Worm (Caenorhabditis elegans) whole organism, late embryonic: ENCODE measurements around the gene tag-325.

Experiments
- C08G9.2 ChIP-seq: sonication (generic microtip); optimal IDR thresholded peaks from 2 replicates; lab custom pipeline; 2016; ENCODE audit warnings: mild to moderate bottlenecking, missing genetic modification characterization, moderate library complexity, missing compliant biosample characterization
- C38D4.7 ChIP-seq: fragments of 200-800 bp; sonication (Bioruptor generic); optimal IDR thresholded peaks from 2 replicates; lab custom pipeline; 2018; ENCODE audit warnings: mild to moderate bottlenecking, missing genetic modification characterization, moderate library complexity, missing compliant biosample characterization
- F13H6.1 ChIP-seq: sonication (generic microtip); optimal IDR thresholded peaks from 2 replicates; lab custom pipeline; 2016; ENCODE audit warnings: missing genetic modification characterization, missing compliant biosample characterization
- K02D7.2 ChIP-seq: sonication (generic microtip); optimal IDR thresholded peaks from 2 replicates; lab custom pipeline; 2017; ENCODE audit warnings: mild to moderate bottlenecking, missing genetic modification characterization, missing compliant biosample characterization
- K09A11.1 ChIP-seq: sonication (generic microtip); optimal IDR thresholded peaks from 2 replicates; lab custom pipeline; 2017; ENCODE audit warnings: antibody characterized with exemption, mild to moderate bottlenecking, missing genetic modification characterization, missing compliant biosample characterization; ENCODE audit not compliant: insufficient read depth
- T23F11.4 ChIP-seq: fragments of 200-800 bp; sonication (Bioruptor generic); optimal IDR thresholded peaks from 2 replicates; lab custom pipeline; 2018; ENCODE audit warnings: mild to moderate bottlenecking, missing genetic modification characterization, missing compliant biosample characterization
- ahr-1 ChIP-seq: sonication (generic microtip); optimal IDR thresholded peaks from 2 replicates; lab custom pipeline; 2016; ENCODE audit warnings: missing genetic modification characterization, missing compliant biosample characterization
- ceh-14 ChIP-seq: sonication (generic microtip); optimal IDR thresholded peaks from 2 replicates; lab custom pipeline; 2016; ENCODE audit warnings: missing genotype, missing genetic modification characterization, missing compliant biosample characterization
- ceh-19 ChIP-seq: fragments of 200-800 bp; sonication (Bioruptor generic); optimal IDR thresholded peaks from 2 replicates; lab custom pipeline; 2018; ENCODE audit warnings: mild to moderate bottlenecking, missing genetic modification characterization, missing compliant biosample characterization
- ceh-22 ChIP-seq: sonication (generic microtip); optimal IDR thresholded peaks from 2 replicates; lab custom pipeline; 2017; ENCODE audit warnings: missing biosample characterization, missing genetic modification characterization
- ceh-24 ChIP-seq: sonication (generic microtip); optimal IDR thresholded peaks from 2 replicates; lab custom pipeline; 2016; ENCODE audit warnings: mild to moderate bottlenecking, missing genetic modification characterization, missing compliant biosample characterization
- ceh-34 ChIP-seq: sonication (generic microtip); optimal IDR thresholded peaks from 2 replicates; lab custom pipeline; 2016; ENCODE audit warnings: mild to moderate bottlenecking, missing genetic modification characterization, missing compliant biosample characterization
- ceh-48 ChIP-seq: sonication (generic microtip); optimal IDR thresholded peaks from 2 replicates; lab custom pipeline; 2016; ENCODE audit warnings: missing genetic modification characterization, inconsistent platforms, missing compliant biosample characterization
- ceh-9 ChIP-seq: sonication (generic microtip); optimal IDR thresholded peaks from 2 replicates; lab custom pipeline; 2016; ENCODE audit warnings: mild to moderate bottlenecking, missing genetic modification characterization, inconsistent platforms, missing compliant biosample characterization
- che-1 ChIP-seq: sonication (generic microtip); optimal IDR thresholded peaks from 2 replicates; lab custom pipeline; 2016; ENCODE audit warnings: mild to moderate bottlenecking, missing genetic modification characterization, missing compliant biosample characterization
- dmd-4 ChIP-seq: sonication (generic microtip); optimal IDR thresholded peaks from 2 replicates; lab custom pipeline; 2016; ENCODE audit warnings: borderline replicate concordance, missing genetic modification characterization, missing compliant biosample characterization
- dve-1 ChIP-seq: sonication (generic microtip); optimal IDR thresholded peaks from 2 replicates; lab custom pipeline; 2017; ENCODE audit warnings: antibody characterized with exemption, mild to moderate bottlenecking, missing genetic modification characterization, missing compliant biosample characterization
- elt-2 ChIP-seq: sonication (generic microtip); optimal IDR thresholded peaks from 2 replicates; lab custom pipeline; 2016; ENCODE audit warnings: missing genetic modification reagents, missing genetic modification characterization, missing compliant biosample characterization
- elt-4 ChIP-seq: sonication (generic microtip); optimal IDR thresholded peaks from 2 replicates; lab custom pipeline; 2016; ENCODE audit warnings: missing genetic modification characterization, missing compliant biosample characterization
- ets-4 ChIP-seq: sonication (generic microtip); optimal IDR thresholded peaks from 2 replicates; lab custom pipeline; 2016; ENCODE audit warnings: missing genetic modification characterization, missing compliant biosample characterization
- fax-1 ChIP-seq: sonication (generic microtip); optimal IDR thresholded peaks from 2 replicates; lab custom pipeline; 2016; ENCODE audit warnings: missing genotype, missing genetic modification characterization, missing compliant biosample characterization
- fkh-6 ChIP-seq: sonication (generic microtip); optimal IDR thresholded peaks from 2 replicates; lab custom pipeline; 2016; ENCODE audit warnings: missing genetic modification characterization, missing compliant biosample characterization
- gmeb-2 ChIP-seq: sonication (generic microtip); optimal IDR thresholded peaks from 2 replicates; lab custom pipeline; 2016; ENCODE audit warnings: missing genetic modification characterization, inconsistent platforms, missing compliant biosample characterization
- hlh-13 ChIP-seq: fragments of 200-800 bp; sonication (Bioruptor generic); optimal IDR thresholded peaks from 2 replicates; lab custom pipeline; 2018; ENCODE audit warnings: mild to moderate bottlenecking, missing genetic modification characterization, missing compliant biosample characterization
- hlh-15 ChIP-seq: sonication (generic microtip); optimal IDR thresholded peaks from 2 replicates; lab custom pipeline; 2016; ENCODE audit warnings: missing genetic modification characterization, missing compliant biosample characterization
- hlh-30 ChIP-seq: sonication (generic microtip); optimal IDR thresholded peaks from 2 replicates; lab custom pipeline; 2017; ENCODE audit warnings: antibody characterized with exemption, missing genetic modification characterization, missing compliant biosample characterization; ENCODE audit not compliant: insufficient read depth
- hlh-6 ChIP-seq: sonication (generic microtip); optimal IDR thresholded peaks from 2 replicates; lab custom pipeline; 2016; ENCODE audit warnings: missing genotype, missing genetic modification characterization, missing compliant biosample characterization
- lim-6 ChIP-seq: sonication (generic microtip); optimal IDR thresholded peaks from 2 replicates; lab custom pipeline; 2016; ENCODE audit warnings: missing genetic modification characterization, missing compliant biosample characterization
- madf-2 ChIP-seq: sonication (generic microtip); optimal IDR thresholded peaks from 2 replicates; lab custom pipeline; 2017; ENCODE audit warnings: missing genetic modification characterization, missing compliant biosample characterization
- mec-3 ChIP-seq: sonication (generic microtip); optimal IDR thresholded peaks from 2 replicates; lab custom pipeline; 2016; ENCODE audit warnings: borderline replicate concordance, missing genetic modification characterization, missing compliant biosample characterization
- nfya-1 ChIP-seq: sonication (generic microtip); optimal IDR thresholded peaks from 2 replicates; lab custom pipeline; 2017; ENCODE audit warnings: missing genetic modification characterization, mild to moderate bottlenecking, missing compliant biosample characterization, antibody characterized with exemption, moderate library complexity
- nhr-11 ChIP-seq: fragments of 150-350 bp; optimal IDR thresholded peaks from 2 replicates; lab custom pipeline; 2014; ENCODE audit warnings: missing biosample characterization, missing genetic modification characterization
- nhr-232 ChIP-seq: sonication (generic microtip); optimal IDR thresholded peaks from 2 replicates; lab custom pipeline; 2016; ENCODE audit warnings: missing genetic modification characterization, missing compliant biosample characterization
- odd-2 ChIP-seq: sonication (generic microtip); optimal IDR thresholded peaks from 2 replicates; lab custom pipeline; 2017; ENCODE audit warnings: antibody characterized with exemption, mild to moderate bottlenecking, missing genetic modification characterization, missing compliant biosample characterization
- pag-3 ChIP-seq: sonication (generic microtip); optimal IDR thresholded peaks from 2 replicates; lab custom pipeline; 2016; ENCODE audit warnings: missing compliant biosample characterization, missing genetic modification characterization, borderline replicate concordance
- pat-9 ChIP-seq: fragments of 200-800 bp; sonication (Bioruptor generic); optimal IDR thresholded peaks from 2 replicates; lab custom pipeline; 2018; ENCODE audit warnings: mild to moderate bottlenecking, missing genetic modification characterization, moderate library complexity, missing compliant biosample characterization
- pax-1 ChIP-seq: fragments of 150-350 bp; optimal IDR thresholded peaks from 2 replicates; lab custom pipeline; 2014; ENCODE audit warnings: missing biosample characterization, missing genetic modification characterization
- pha-2 ChIP-seq: sonication (generic microtip); optimal IDR thresholded peaks from 2 replicates; lab custom pipeline; 2017; ENCODE audit warnings: mild to moderate bottlenecking, missing genetic modification characterization, missing compliant biosample characterization
- pha-4 ChIP-seq: fragments of 150-350 bp; optimal IDR thresholded peaks from 2 replicates; lab custom pipeline; 2018; ENCODE audit warnings: missing biosample characterization, missing genetic modification reagents, missing genetic modification characterization
- pros-1 ChIP-seq: fragments of 150-350 bp; optimal IDR thresholded peaks from 2 replicates; lab custom pipeline; 2014; ENCODE audit warnings: missing biosample characterization, missing genetic modification reagents, missing genetic modification characterization
- ref-2 ChIP-seq: sonication (generic microtip); optimal IDR thresholded peaks from 2 replicates; lab custom pipeline; 2016; ENCODE audit warnings: missing genetic modification characterization, missing compliant biosample characterization
- rnt-1 ChIP-seq: sonication (generic microtip); optimal IDR thresholded peaks from 2 replicates; lab custom pipeline; 2016; ENCODE audit warnings: missing genetic modification characterization, missing compliant biosample characterization
- sox-2 ChIP-seq: fragments of 200-800 bp; sonication (Bioruptor generic); IDR thresholded peaks from 2 replicates; pipeline ENCODE4 v1.3.6; 2022; ENCODE audit warnings: missing genetic modification reagents, missing genetic modification characterization, missing compliant biosample characterization
- sox-4 ChIP-seq: sonication (generic microtip); optimal IDR thresholded peaks from 2 replicates; lab custom pipeline; 2017; ENCODE audit warnings: mild to moderate bottlenecking, missing genetic modification characterization, inconsistent platforms, missing compliant biosample characterization
- syd-9 ChIP-seq: sonication (generic microtip); optimal IDR thresholded peaks from 2 replicates; lab custom pipeline; 2016; ENCODE audit warnings: mild to moderate bottlenecking, missing genetic modification characterization, moderate library complexity, missing compliant biosample characterization
- tbx-2 ChIP-seq: sonication (generic microtip); optimal IDR thresholded peaks from 2 replicates; lab custom pipeline; 2016; ENCODE audit warnings: missing genetic modification characterization, missing compliant biosample characterization
- tbx-7 ChIP-seq: sonication (generic microtip); optimal IDR thresholded peaks from 2 replicates; lab custom pipeline; 2016; ENCODE audit warnings: missing genotype, missing genetic modification characterization, missing compliant biosample characterization
- ttx-3 ChIP-seq: sonication (generic microtip); optimal IDR thresholded peaks from 2 replicates; lab custom pipeline; 2016; ENCODE audit warnings: missing genetic modification reagents, missing genetic modification characterization, missing compliant biosample characterization
- unc-3 ChIP-seq, 2 experiments: fragments of 200-800 bp in 1 of 2; sonication (Bioruptor generic) in 1 of 2; sonication (generic microtip) in 1 of 2; conservative IDR thresholded peaks in 1 of 2; optimal IDR thresholded peaks in 1 of 2; 2 replicates each; pipeline versions ENCODE4 v1.3.6 to Lab custom; 2016 to 2022; ENCODE audit warnings: missing compliant biosample characterization in 2 of 2, missing genetic modification characterization in 2 of 2, missing genetic modification reagents in 1 of 2
- unc-42 ChIP-seq: sonication (generic microtip); optimal IDR thresholded peaks from 2 replicates; lab custom pipeline; 2016; ENCODE audit warnings: missing genotype, missing genetic modification characterization, missing compliant biosample characterization
- unc-55 ChIP-seq: sonication (generic microtip); optimal IDR thresholded peaks from 2 replicates; lab custom pipeline; 2017; ENCODE audit warnings: missing biosample characterization, missing genetic modification reagents, missing genetic modification characterization
- zip-5 ChIP-seq: sonication (generic microtip); optimal IDR thresholded peaks from 2 replicates; lab custom pipeline; 2016; ENCODE audit warnings: missing genetic modification characterization, missing compliant biosample characterization

Gene tag-325

DNA sequence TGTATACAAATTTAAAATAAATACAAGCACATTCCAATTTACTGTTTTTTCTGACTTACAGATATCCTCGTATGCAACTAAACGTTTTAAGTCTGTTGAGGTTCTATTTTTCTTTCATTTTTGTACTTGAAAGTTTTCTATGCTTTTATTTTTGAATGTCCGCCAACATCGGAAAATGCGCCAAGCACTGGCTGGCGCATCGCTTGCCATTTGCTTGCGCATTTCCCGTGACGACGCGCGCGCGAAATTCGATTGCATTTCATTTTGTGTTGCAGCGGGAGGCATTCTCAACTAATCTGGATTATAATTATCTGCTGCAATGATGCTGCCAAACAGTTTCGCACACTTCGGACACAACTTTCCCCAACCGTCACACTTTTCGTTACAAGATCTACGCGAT, 39.7 kb upstream of the tag-325 start, which contains the start of gene fbxl-2:
TSS of gene fbxl-2 (plus strand) at position 278 of the 400 bp plus-strand sequence.
- TF ChIP-seq ahr-1 (tag; lab: Kevin White, UChicago): peak; percentile 14
- no peak for TF ChIP-seq K09A11.1 (tag; lab: Kevin White, UChicago)
- TF ChIP-seq sox-4 (tag; lab: Kevin White, UChicago): peak; percentile 57
- TF ChIP-seq unc-42: peak; percentile 91
- peak; percentile 39 for TF ChIP-seq ttx-3 (tag; lab: Kevin White, UChicago)
- TF ChIP-seq nfya-1 (tag; lab: Kevin White, UChicago): peak; percentile 90
- peak; percentile 48 for TF ChIP-seq unc-55 (GFP tag; lab: Kevin White, UChicago)
- TF ChIP-seq gmeb-2: peak; percentile 57
- peak; percentile 54 for TF ChIP-seq ceh-48 (tag; lab: Kevin White, UChicago)
- TF ChIP-seq unc-3 (GFP tag; conservative IDR thresholded peaks at IDR 0.05; lab: Robert Waterston, UW): peak; percentile 70
- peak; percentile 49 for TF ChIP-seq unc-3 (tag; optimal IDR thresholded peaks at IDR 0.05; lab: Kevin White, UChicago)
- peak; percentile 63 for TF ChIP-seq syd-9 (tag; lab: Kevin White, UChicago)
- no peak for TF ChIP-seq zip-5
- no peak for TF ChIP-seq C38D4.7
- peak; percentile 21 for TF ChIP-seq nhr-232
- peak; percentile 71 for TF ChIP-seq tbx-2
- TF ChIP-seq pat-9 (tag; lab: Kevin White, UChicago): peak; percentile 64
- peak; percentile 20 for TF ChIP-seq tbx-7 (tag; lab: Kevin White, UChicago)
- no peak for TF ChIP-seq hlh-13 (GFP tag; lab: Kevin White, UChicago)
- no peak for TF ChIP-seq K02D7.2 (tag; lab: Kevin White, UChicago)
- TF ChIP-seq hlh-15 (tag; lab: Kevin White, UChicago): no peak
- no peak; the same call in 1 of the 2 replicates for TF ChIP-seq sox-2 (GFP tag; lab: Robert Waterston, UW)
- no peak for TF ChIP-seq ceh-22 (tag; lab: Kevin White, UChicago)
- TF ChIP-seq pros-1 (tag; lab: Kevin White, UChicago): peak; percentile 36
- no peak for TF ChIP-seq odd-2 (tag; lab: Kevin White, UChicago)
- peak; percentile 53 for TF ChIP-seq madf-2
- peak; percentile 58 for TF ChIP-seq lim-6 (tag; lab: Kevin White, UChicago)
- TF ChIP-seq rnt-1 (tag; lab: Kevin White, UChicago): peak; percentile 68
- TF ChIP-seq che-1 (tag; lab: Kevin White, UChicago): peak; percentile 48
- TF ChIP-seq pag-3 (tag; lab: Kevin White, UChicago): no peak
- TF ChIP-seq elt-2 (tag; lab: Kevin White, UChicago): peak; percentile 88
- peak; percentile 16 for TF ChIP-seq fax-1 (tag; lab: Kevin White, UChicago)
- TF ChIP-seq C08G9.2 (tag; lab: Kevin White, UChicago): peak; percentile 36
- TF ChIP-seq T23F11.4 (GFP tag; lab: Kevin White, UChicago): no peak
- peak; percentile 44 for TF ChIP-seq dmd-4 (tag; lab: Kevin White, UChicago)
- peak; percentile 72 for TF ChIP-seq pha-2 (tag; lab: Kevin White, UChicago)
- TF ChIP-seq fkh-6 (tag; lab: Kevin White, UChicago): peak; percentile 40
- TF ChIP-seq mec-3 (tag; lab: Kevin White, UChicago): no peak
- TF ChIP-seq ets-4 (tag; lab: Kevin White, UChicago): peak; percentile 95
- peak; percentile 17 for TF ChIP-seq ceh-19 (GFP tag; lab: Kevin White, UChicago)
- no peak for TF ChIP-seq elt-4 (tag; lab: Kevin White, UChicago)
- TF ChIP-seq dve-1 (tag; lab: Kevin White, UChicago): peak; percentile 89
- peak; percentile 90 for TF ChIP-seq ceh-34 (tag; lab: Kevin White, UChicago)
- peak; percentile 86 for TF ChIP-seq ref-2
- TF ChIP-seq hlh-30: peak; percentile 73
- peak; percentile 89 for TF ChIP-seq ceh-14 (tag; lab: Kevin White, UChicago)
- peak; percentile 59 for TF ChIP-seq hlh-6 (tag; lab: Kevin White, UChicago)
- no peak for TF ChIP-seq pax-1 (tag; lab: Kevin White, UChicago)
- peak; percentile 53 for TF ChIP-seq F13H6.1 (tag; lab: Kevin White, UChicago)
- no peak for TF ChIP-seq pha-4 (tag; lab: Kevin White, UChicago)
- no peak for TF ChIP-seq ceh-9 (tag; lab: Kevin White, UChicago)
- TF ChIP-seq nhr-11 (tag; lab: Kevin White, UChicago): no peak
- peak; percentile 32 for TF ChIP-seq ceh-24
